Fruit fly (Drosophila melanogaster) whole organism, embryonic: Measurements from ENCODE around the gene CG10996.

Experiments
- Atf6 ChIP-seq: fragments of 200-800 bp; sonication (Bioruptor generic); IDR thresholded peaks from 2 replicates; pipeline ENCODE4 v1.3.6; 2022; ENCODE audit warnings: missing biosample characterization, missing genetic modification characterization
- B-H1 ChIP-seq: fragments of 200-800 bp; sonication (Bioruptor generic); IDR thresholded peaks from 3 replicates; pipeline ENCODE4 v1.3.6; 2022; ENCODE audit warnings: missing biosample characterization, missing genetic modification characterization
- Bteb2 ChIP-seq: fragments of 200-800 bp; sonication (Bioruptor generic); optimal IDR thresholded peaks from 2 replicates; lab custom pipeline; 2016; ENCODE audit warnings: missing biosample characterization, missing genetic modification characterization
- CG10366 ChIP-seq: fragments of 200-800 bp; sonication (Bioruptor generic); IDR thresholded peaks from 2 replicates; pipeline ENCODE4 v1.3.6; 2022; ENCODE audit warnings: missing biosample characterization, missing genetic modification characterization
- CG11560 ChIP-seq: fragments of 200-800 bp; sonication (Bioruptor generic); IDR thresholded peaks from 3 replicates; pipeline ENCODE4 v1.3.6; 2022; ENCODE audit warnings: missing biosample characterization, missing genetic modification characterization
- CG12659 ChIP-seq: fragments of 200-800 bp; sonication (Bioruptor generic); optimal IDR thresholded peaks from 3 replicates; lab custom pipeline; 2017; ENCODE audit warnings: mild to moderate bottlenecking, missing biosample characterization, missing genetic modification reagents, missing genetic modification characterization
- CG12769 ChIP-seq: fragments of 200-800 bp; sonication (Bioruptor generic); optimal IDR thresholded peaks from 2 replicates; lab custom pipeline; 2019; ENCODE audit warnings: missing biosample characterization, mild to moderate bottlenecking, missing genetic modification characterization, moderate library complexity
- CG13123 ChIP-seq: fragments of 200-800 bp; sonication (Bioruptor generic); optimal IDR thresholded peaks from 2 replicates; lab custom pipeline; 2016; ENCODE audit warnings: missing biosample characterization, missing genetic modification characterization
- CG17186 ChIP-seq: fragments of 200-800 bp; sonication (Bioruptor generic); optimal IDR thresholded peaks from 3 replicates; lab custom pipeline; 2017; ENCODE audit warnings: missing biosample characterization, missing genetic modification reagents, missing genetic modification characterization
- CG18764 ChIP-seq: fragments of 200-800 bp; sonication (Bioruptor generic); optimal IDR thresholded peaks from 3 replicates; lab custom pipeline; 2016; ENCODE audit warnings: missing biosample characterization, missing genetic modification characterization
- CG2129 ChIP-seq: fragments of 200-800 bp; sonication (Bioruptor generic); IDR thresholded peaks from 2 replicates; pipeline ENCODE4 v1.3.6; 2022; ENCODE audit warnings: missing biosample characterization, missing genetic modification characterization; ENCODE audit not compliant: partially characterized antibody
- CG34224 ChIP-seq: fragments of 200-800 bp; sonication (Bioruptor generic); IDR thresholded peaks from 3 replicates; pipeline ENCODE4 v1.3.6; 2022; ENCODE audit warnings: missing biosample characterization, missing genetic modification characterization; ENCODE audit not compliant: partially characterized antibody
- CG34422 ChIP-seq: fragments of 200-800 bp; sonication (Bioruptor generic); IDR thresholded peaks from 3 replicates; pipeline ENCODE4 v1.3.6; 2022; ENCODE audit warnings: missing biosample characterization, missing genetic modification characterization
- CG3726 ChIP-seq: fragments of 200-800 bp; sonication (Bioruptor generic); IDR thresholded peaks from 3 replicates; pipeline ENCODE4, ENCODE4 v1.3.6; 2022; ENCODE audit warnings: missing biosample characterization, missing genetic modification characterization
- CG3838 ChIP-seq: fragments of 200-800 bp; sonication (Bioruptor generic); optimal IDR thresholded peaks from 3 replicates; lab custom pipeline; 2016; ENCODE audit warnings: missing biosample characterization, missing genetic modification characterization
- CG4328 ChIP-seq: fragments of 200-800 bp; sonication (Bioruptor generic); optimal IDR thresholded peaks from 3 replicates; lab custom pipeline; 2017; ENCODE audit warnings: missing biosample characterization, missing genetic modification reagents, missing genetic modification characterization
- CG43689 ChIP-seq: fragments of 200-800 bp; sonication (Bioruptor generic); IDR thresholded peaks from 2 replicates; pipeline ENCODE4 v1.3.6; 2022; ENCODE audit warnings: missing biosample characterization, missing genetic modification characterization
- CG4854 ChIP-seq: fragments of 200-800 bp; sonication (Bioruptor generic); optimal IDR thresholded peaks from 2 replicates; lab custom pipeline; 2016; ENCODE audit warnings: missing biosample characterization, missing genetic modification characterization, inconsistent platforms
- CG5245 ChIP-seq: fragments of 200-800 bp; sonication (Bioruptor generic); optimal IDR thresholded peaks from 3 replicates; lab custom pipeline; 2016; ENCODE audit warnings: missing biosample characterization, missing genetic modification characterization
- CG6175 ChIP-seq: fragments of 200-800 bp; sonication (Bioruptor generic); IDR thresholded peaks from 3 replicates; pipeline ENCODE4 v1.3.6; 2022; ENCODE audit warnings: missing biosample characterization, missing genetic modification characterization
- CG6272 ChIP-seq: fragments of 200-800 bp; sonication (Bioruptor generic); IDR thresholded peaks from 2 replicates; pipeline ENCODE4 v1.3.6; 2022; ENCODE audit warnings: missing biosample characterization, missing genetic modification characterization
- CG6791 ChIP-seq: fragments of 200-800 bp; sonication (Bioruptor generic); IDR thresholded peaks from 3 replicates; pipeline ENCODE4 v1.3.6; 2022; ENCODE audit warnings: missing biosample characterization, missing genetic modification characterization; ENCODE audit not compliant: partially characterized antibody
- CG7357 ChIP-seq: fragments of 200-800 bp; sonication (Bioruptor generic); IDR thresholded peaks from 3 replicates; pipeline ENCODE4 v1.3.6; 2022; ENCODE audit warnings: missing biosample characterization, missing genetic modification characterization
- CG7556 ChIP-seq: fragments of 200-800 bp; sonication (Bioruptor generic); optimal IDR thresholded peaks from 2 replicates; lab custom pipeline; 2017; ENCODE audit warnings: missing biosample characterization, mild to moderate bottlenecking, missing genetic modification characterization
- CG8388 ChIP-seq: fragments of 200-800 bp; sonication (Bioruptor generic); optimal IDR thresholded peaks from 2 replicates; lab custom pipeline; 2019; ENCODE audit warnings: missing biosample characterization, mild to moderate bottlenecking, missing genetic modification characterization, moderate library complexity
- CG9817 ChIP-seq: fragments of 200-800 bp; sonication (Bioruptor generic); optimal IDR thresholded peaks from 2 replicates; lab custom pipeline; 2018; ENCODE audit warnings: missing biosample characterization, mild to moderate bottlenecking, missing genetic modification characterization, moderate library complexity
- CG9876 ChIP-seq: fragments of 200-800 bp; sonication (Bioruptor generic); optimal IDR thresholded peaks from 2 replicates; lab custom pipeline; 2016; ENCODE audit warnings: missing biosample characterization, missing genetic modification characterization
- Elba2 ChIP-seq: fragments of 200-800 bp; sonication (Bioruptor generic); optimal IDR thresholded peaks from 3 replicates; lab custom pipeline; 2016; ENCODE audit warnings: missing biosample characterization, missing genetic modification characterization
- Ets65A ChIP-seq: fragments of 200-800 bp; sonication (Bioruptor generic); peaks from one replicate; lab custom pipeline; 2016; ENCODE audit warnings: missing biosample characterization, missing genetic modification characterization
- Fer3 ChIP-seq: fragments of 200-800 bp; sonication (Bioruptor generic); optimal IDR thresholded peaks from 2 replicates; lab custom pipeline; 2018; ENCODE audit warnings: missing biosample characterization, mild to moderate bottlenecking, missing genetic modification characterization, moderate library complexity
- HHEX ChIP-seq: fragments of 200-800 bp; sonication (Bioruptor generic); optimal IDR thresholded peaks from 3 replicates; lab custom pipeline; 2017; ENCODE audit warnings: missing biosample characterization, mild to moderate bottlenecking, missing genetic modification characterization, missing genetic modification reagents
- Hey ChIP-seq: fragments of 200-800 bp; sonication (Bioruptor generic); optimal IDR thresholded peaks from 3 replicates; lab custom pipeline; 2018; ENCODE audit warnings: missing biosample characterization, mild to moderate bottlenecking, missing genetic modification characterization
- MESR4 ChIP-seq: fragments of 200-800 bp; sonication (Bioruptor generic); optimal IDR thresholded peaks from 2 replicates; lab custom pipeline; 2018; ENCODE audit warnings: missing biosample characterization, mild to moderate bottlenecking, missing genetic modification characterization, moderate library complexity
- Mrtf ChIP-seq: fragments of 200-800 bp; sonication (Bioruptor generic); IDR thresholded peaks from 3 replicates; pipeline ENCODE4 v1.3.6; 2022; ENCODE audit warnings: missing biosample characterization, missing genetic modification characterization
- Pdp1 ChIP-seq, 2 experiments: fragments of 200-800 bp; sonication (Bioruptor generic); optimal IDR thresholded peaks; 3 replicates each; lab custom pipeline; 2016; ENCODE audit warnings: missing biosample characterization in 2 of 2, missing genetic modification characterization in 2 of 2, mild to moderate bottlenecking in 1 of 2, moderate library complexity in 1 of 2
- Scr ChIP-seq: fragments of 200-800 bp; sonication (Bioruptor generic); IDR thresholded peaks from 2 replicates; pipeline ENCODE4 v1.3.6; 2022; ENCODE audit warnings: missing biosample characterization, missing genetic modification characterization; ENCODE audit not compliant: partially characterized antibody
- Ssrp ChIP-seq: fragments of 200-800 bp; sonication (Bioruptor generic); optimal IDR thresholded peaks from 2 replicates; lab custom pipeline; 2018; ENCODE audit warnings: missing biosample characterization, mild to moderate bottlenecking, missing genetic modification characterization, moderate library complexity
- Taf1 ChIP-seq: fragments of 200-800 bp; sonication (Bioruptor generic); IDR thresholded peaks from 2 replicates; pipeline ENCODE4 v1.3.6; 2022; ENCODE audit warnings: missing biosample characterization, missing genetic modification characterization
- Tbp ChIP-seq: fragments of >200 bp; optimal IDR thresholded peaks from 2 replicates; lab custom pipeline; 2018; ENCODE audit warnings: missing biosample characterization, missing genetic modification characterization
- ato ChIP-seq: fragments of 200-800 bp; sonication (Bioruptor generic); IDR thresholded peaks from 2 replicates; pipeline ENCODE4 v1.3.6; 2022; ENCODE audit warnings: missing biosample characterization, missing genetic modification characterization; ENCODE audit not compliant: partially characterized antibody
- bab2 ChIP-seq: fragments of 200-800 bp; sonication (Bioruptor generic); optimal IDR thresholded peaks from 2 replicates; lab custom pipeline; 2016; ENCODE audit warnings: missing biosample characterization, missing genetic modification characterization
- ci ChIP-seq: fragments of 200-800 bp; sonication (Bioruptor generic); IDR thresholded peaks from 3 replicates; pipeline ENCODE4 v1.3.6; 2022; ENCODE audit warnings: missing biosample characterization, missing genetic modification characterization
- fu2 ChIP-seq: fragments of 200-800 bp; sonication (Bioruptor generic); optimal IDR thresholded peaks from 2 replicates; lab custom pipeline; 2016; ENCODE audit warnings: missing biosample characterization, missing genetic modification characterization
- kay ChIP-seq: fragments of 200-800 bp; sonication (Bioruptor generic); optimal IDR thresholded peaks from 2 replicates; lab custom pipeline; 2016; ENCODE audit warnings: missing biosample characterization, missing genetic modification characterization
- ken ChIP-seq: fragments of 200-800 bp; sonication (Bioruptor generic); IDR thresholded peaks from 3 replicates; pipeline ENCODE4 v1.3.6; 2022; ENCODE audit warnings: missing biosample characterization, missing genetic modification characterization
- rib ChIP-seq: fragments of 200-800 bp; sonication (Bioruptor generic); IDR thresholded peaks from 2 replicates; pipeline ENCODE4 v1.3.6; 2022; ENCODE audit warnings: missing biosample characterization, missing genetic modification characterization
- stc ChIP-seq: fragments of 200-800 bp; sonication (Bioruptor generic); IDR thresholded peaks from 2 replicates; pipeline ENCODE4 v1.3.6; 2022; ENCODE audit warnings: missing biosample characterization, missing genetic modification characterization
- tin ChIP-seq: fragments of 200-800 bp; sonication (Bioruptor generic); optimal IDR thresholded peaks from 3 replicates; lab custom pipeline; 2016; ENCODE audit warnings: missing biosample characterization, missing genetic modification characterization
- tx ChIP-seq: fragments of 200-800 bp; sonication (Bioruptor generic); optimal IDR thresholded peaks from 2 replicates; lab custom pipeline; 2016; ENCODE audit warnings: missing biosample characterization, missing genetic modification characterization
- vvl ChIP-seq: fragments of 200-800 bp; sonication (Bioruptor generic); IDR thresholded peaks from 2 replicates; pipeline ENCODE4 v1.3.6; 2022; ENCODE audit warnings: missing biosample characterization, missing genetic modification characterization

The CG10996 gene

dm6 chrX:13783958-13784907 is 13.2 kb downstream of the CG10996 start (continued):
- no peak for TF ChIP-seq CG2129
- TF ChIP-seq CG10366 (GFP tag; lab: Robert Waterston, UW), result peak; percentile 21
- TF ChIP-seq Elba2, result no peak
- TF ChIP-seq CG5245, result peak; percentile 13
- no peak for TF ChIP-seq bab2
- TF ChIP-seq CG7556 (GFP tag; lab: Kevin White, UChicago), result peak; percentile 58
- TF ChIP-seq CG13123 (GFP tag; lab: Kevin White, UChicago), result no peak
- TF ChIP-seq CG6175, result no peak
- TF ChIP-seq Pdp1 (GFP tag; optimal IDR thresholded peaks at IDR 0.05; lab: Kevin White, UChicago), result peak; percentile 12 to 45
- peak; percentile 30 for TF ChIP-seq CG12659
- TF ChIP-seq Ets65A (GFP tag; lab: Kevin White, UChicago), result peak; percentile 91
- TF ChIP-seq MESR4 (GFP tag; lab: Kevin White, UChicago), result no peak
- peak; percentile 56 for TF ChIP-seq CG8388 (GFP tag; lab: Kevin White, UChicago)
- TF ChIP-seq CG17186 (GFP tag; lab: Kevin White, UChicago), result no peak
- TF ChIP-seq Hey (tag; lab: Kevin White, UChicago), result no peak
- TF ChIP-seq ci (GFP tag; lab: Robert Waterston, UW), result peak; percentile 36; the same call in 1 of the 3 replicates
- TF ChIP-seq CG34422, result no peak
- peak; percentile 41 for TF ChIP-seq Bteb2 (GFP tag; lab: Kevin White, UChicago)
- no peak for TF ChIP-seq CG7357 (GFP tag; lab: Robert Waterston, UW)
- TF ChIP-seq CG4854 (GFP tag; lab: Kevin White, UChicago), result no peak
- TF ChIP-seq CG9876 (GFP tag; lab: Kevin White, UChicago), result no peak
- peak; percentile 16 for TF ChIP-seq CG18764 (GFP tag; lab: Kevin White, UChicago)
- peak; percentile 38 for TF ChIP-seq CG9817 (tag; lab: Kevin White, UChicago)
- TF ChIP-seq fu2 (GFP tag; lab: Kevin White, UChicago), result no peak
- no peak for TF ChIP-seq Taf1 (GFP tag; lab: Robert Waterston, UW)
- no peak for TF ChIP-seq CG6272
- peak; percentile 45 for TF ChIP-seq tin (GFP tag; lab: Kevin White, UChicago)
- no peak for TF ChIP-seq B-H1 (GFP tag; lab: Robert Waterston, UW)
- TF ChIP-seq CG6791 (GFP tag; lab: Robert Waterston, UW), result no peak
- TF ChIP-seq CG12769 (tag; lab: Kevin White, UChicago), result no peak
- peak; percentile 15 for TF ChIP-seq HHEX (GFP tag; lab: Kevin White, UChicago)
- peak; percentile 70 for TF ChIP-seq Ssrp (tag; lab: Kevin White, UChicago)
- no peak for TF ChIP-seq Tbp (GFP tag; lab: Kevin White, UChicago)
- peak; percentile 73 for TF ChIP-seq vvl
- TF ChIP-seq ato (GFP tag; lab: Robert Waterston, UW), result no peak
- no peak for TF ChIP-seq CG34224 (GFP tag; lab: Robert Waterston, UW)
- peak; percentile 52; the same call in 1 of the 2 replicates for TF ChIP-seq Atf6 (GFP tag; lab: Robert Waterston, UW)
- no peak for TF ChIP-seq CG4328 (GFP tag; lab: Kevin White, UChicago)
- no peak for TF ChIP-seq CG3726
- no peak for TF ChIP-seq kay (GFP tag; lab: Kevin White, UChicago)
- TF ChIP-seq CG11560 (tag; lab: Robert Waterston, UW), result no peak
- no peak for TF ChIP-seq tx (GFP tag; lab: Kevin White, UChicago)
- no peak for TF ChIP-seq rib (GFP tag; lab: Robert Waterston, UW)
- peak; percentile 43 for TF ChIP-seq stc
- TF ChIP-seq Fer3 (tag; lab: Kevin White, UChicago), result peak; percentile 11
- TF ChIP-seq ken, result no peak
- TF ChIP-seq Mrtf, result no peak
- TF ChIP-seq Scr, result no peak
- TF ChIP-seq CG3838, result no peak
- TF ChIP-seq CG43689 (GFP tag; lab: Robert Waterston, UW), result no peak
